Worm (Caenorhabditis elegans): ENCODE measurements around the gene Y37H2A.14.

ce11 chrV:18143445-18143844 lies at the start of gene Y37H2A.14:
- TF ChIP-seq pha-4 (tag; optimal IDR thresholded peaks at IDR 0.05), result no peak
- no peak for TF ChIP-seq unc-62 (GFP tag; optimal IDR thresholded peaks at IDR 0.05)
- TF ChIP-seq elt-3 (tag; optimal IDR thresholded peaks at IDR 0.05), result no peak
- TF ChIP-seq ces-1 (GFP tag; optimal IDR thresholded peaks at IDR 0.05), result no peak
- no peak for TF ChIP-seq cnd-1 (tag; optimal IDR thresholded peaks at IDR 0.05)
- TF ChIP-seq ztf-11 (tag; optimal IDR thresholded peaks at IDR 0.05), result no peak
- no peak for TF ChIP-seq snpc-4 (tag; optimal IDR thresholded peaks at IDR 0.05)
- no peak for TF ChIP-seq nhr-28 (tag; optimal IDR thresholded peaks at IDR 0.05)
- no peak for TF ChIP-seq hlh-1 (tag; optimal IDR thresholded peaks at IDR 0.05)
- no peak for TF ChIP-seq blmp-1 (tag; optimal IDR thresholded peaks at IDR 0.05)
- TF ChIP-seq nhr-237 (tag; optimal IDR thresholded peaks at IDR 0.05), result no peak
- no peak for TF ChIP-seq unc-39 (tag; optimal IDR thresholded peaks at IDR 0.05)
- no peak for TF ChIP-seq nhr-12 (tag; optimal IDR thresholded peaks at IDR 0.05)
- TF ChIP-seq lin-13 (tag; optimal IDR thresholded peaks at IDR 0.05), result no peak
